Worm (Caenorhabditis elegans) whole organism, L1 larva: ENCODE data around the gene T04A8.8.

Source experiments
- C04F5.9 ChIP-seq: sonication (generic microtip); optimal IDR thresholded peaks from 2 replicates; lab custom pipeline; 2016; ENCODE audit warnings: missing genetic modification characterization, missing compliant biosample characterization
- C16A3.4 ChIP-seq: fragments of 150-350 bp; optimal IDR thresholded peaks from 2 replicates; lab custom pipeline; 2014; ENCODE audit warnings: missing biosample characterization, missing genetic modification characterization
- C34B4.2 ChIP-seq: sonication (generic microtip); optimal IDR thresholded peaks from 2 replicates; lab custom pipeline; 2017; ENCODE audit warnings: mild to moderate bottlenecking, missing genetic modification characterization, missing compliant biosample characterization
- alr-1 ChIP-seq: fragments of 200-800 bp; sonication (Bioruptor generic); optimal IDR thresholded peaks from 2 replicates; lab custom pipeline; 2018; ENCODE audit warnings: borderline replicate concordance, mild to moderate bottlenecking, missing genetic modification characterization, missing compliant biosample characterization
- blmp-1 ChIP-seq: fragments of 150-350 bp; optimal IDR thresholded peaks from 2 replicates; lab custom pipeline; 2014; ENCODE audit warnings: missing biosample characterization, missing genetic modification characterization
- ceh-88 ChIP-seq: fragments of 200-800 bp; sonication (Bioruptor generic); IDR thresholded peaks from 2 replicates; pipeline ENCODE4 v1.3.6; 2022; ENCODE audit warnings: missing genetic modification characterization, missing compliant biosample characterization
- ceh-90 ChIP-seq: sonication (generic microtip); optimal IDR thresholded peaks from 2 replicates; lab custom pipeline; 2016; ENCODE audit warnings: missing genetic modification characterization, missing compliant biosample characterization
- ces-1 ChIP-seq: fragments of 150-350 bp; optimal IDR thresholded peaks from 2 replicates; lab custom pipeline; 2014; ENCODE audit warnings: missing biosample characterization, missing genetic modification reagents, missing genetic modification characterization
- dpl-1 ChIP-seq, 3 experiments: fragments of 150-350 bp in 2 of 3; sonication (generic microtip) in 1 of 3; optimal IDR thresholded peaks; 2 replicates each; lab custom pipeline; 2014 to 2017; ENCODE audit warnings: missing biosample characterization in 3 of 3, missing genetic modification characterization in 3 of 3, missing genetic modification reagents in 3 of 3
- efl-1 ChIP-seq, 4 experiments: fragments of 150-350 bp; optimal IDR thresholded peaks in 3 of 4; peaks in 1 of 4; 1 replicate in 1 of 4; 2 replicates in 3 of 4; lab custom pipeline; 2014; ENCODE audit warnings: missing biosample characterization in 2 of 4, missing genetic modification characterization in 2 of 4, missing genetic modification reagents in 2 of 4
- elt-3 ChIP-seq, 6 experiments: fragments of 150-350 bp in 1 of 6; sonication (generic microtip); optimal IDR thresholded peaks; 2 replicates each; lab custom pipeline; 2017 to 2018; ENCODE audit warnings: missing biosample characterization in 6 of 6, missing genetic modification characterization in 6 of 6, inconsistent platforms in 1 of 6
- ets-5 ChIP-seq: fragments of 200-800 bp; sonication (Bioruptor generic); IDR thresholded peaks from 2 replicates; pipeline ENCODE4 v1.3.6; 2022; ENCODE audit warnings: missing genetic modification characterization, missing compliant biosample characterization
- fkh-4 ChIP-seq: sonication (generic microtip); optimal IDR thresholded peaks from 2 replicates; lab custom pipeline; 2016; ENCODE audit warnings: missing compliant biosample characterization, missing genetic modification characterization, borderline replicate concordance
- fkh-8 ChIP-seq: sonication (generic microtip); optimal IDR thresholded peaks from 2 replicates; lab custom pipeline; 2016; ENCODE audit warnings: mild to moderate bottlenecking, missing genetic modification characterization, missing compliant biosample characterization
- fos-1 ChIP-seq: fragments of 150-350 bp; optimal IDR thresholded peaks from 2 replicates; lab custom pipeline; 2014; ENCODE audit warnings: missing biosample characterization, missing genetic modification characterization
- grh-1 ChIP-seq: fragments of 200-800 bp; sonication (Bioruptor generic); IDR thresholded peaks from 2 replicates; pipeline ENCODE4 v1.3.6; 2022; ENCODE audit warnings: missing genetic modification reagents, missing genetic modification characterization, missing compliant biosample characterization
- hpl-2 ChIP-seq: fragments of 150-350 bp; optimal IDR thresholded peaks from 2 replicates; lab custom pipeline; 2014; ENCODE audit warnings: missing biosample characterization, missing genetic modification reagents, missing genetic modification characterization
- isw-1 ChIP-seq: fragments of 200-800 bp; sonication (Bioruptor generic); IDR thresholded peaks from 2 replicates; pipeline ENCODE4 v1.3.6; 2022; ENCODE audit warnings: missing genetic modification characterization, missing compliant biosample characterization
- lin-14 ChIP-seq: fragments of 200-800 bp; sonication (Bioruptor generic); optimal IDR thresholded peaks from 2 replicates; lab custom pipeline; 2018; ENCODE audit warnings: mild to moderate bottlenecking, missing genetic modification characterization, moderate library complexity, missing compliant biosample characterization
- lin-35 ChIP-seq, 2 experiments: fragments of 150-350 bp; optimal IDR thresholded peaks; 2 replicates each; lab custom pipeline; 2014; ENCODE audit warnings: missing biosample characterization in 2 of 2, missing genetic modification characterization in 2 of 2, missing genetic modification reagents in 2 of 2
- lsy-2 ChIP-seq, 2 experiments: fragments of 150-350 bp; optimal IDR thresholded peaks; 2 replicates each; lab custom pipeline; 2014; ENCODE audit warnings: missing biosample characterization in 2 of 2, missing genetic modification characterization in 2 of 2
- mdl-1 ChIP-seq, 2 experiments: fragments of 150-350 bp; optimal IDR thresholded peaks; 2 replicates each; lab custom pipeline; 2014 to 2017; ENCODE audit warnings: missing biosample characterization in 2 of 2, missing genetic modification characterization in 2 of 2, inconsistent platforms in 1 of 2
- nhr-12 ChIP-seq: sonication (generic microtip); optimal IDR thresholded peaks from 2 replicates; lab custom pipeline; 2017; ENCODE audit warnings: missing biosample characterization, missing genetic modification characterization
- nhr-20 ChIP-seq: sonication (generic microtip); optimal IDR thresholded peaks from 2 replicates; lab custom pipeline; 2016; ENCODE audit warnings: mild to moderate bottlenecking, missing genetic modification characterization, missing compliant biosample characterization
- nhr-237 ChIP-seq: fragments of 150-350 bp; optimal IDR thresholded peaks from 2 replicates; lab custom pipeline; 2014; ENCODE audit warnings: missing biosample characterization, missing genetic modification characterization
- nhr-71 ChIP-seq: sonication (generic microtip); optimal IDR thresholded peaks from 2 replicates; lab custom pipeline; 2016; ENCODE audit warnings: mild to moderate bottlenecking, missing genetic modification characterization, moderate library complexity, missing compliant biosample characterization
- rnt-1 ChIP-seq: sonication (generic microtip); optimal IDR thresholded peaks from 2 replicates; lab custom pipeline; 2016; ENCODE audit warnings: mild to moderate bottlenecking, missing genetic modification characterization, moderate library complexity, missing compliant biosample characterization
- skn-1 ChIP-seq: fragments of 150-350 bp; optimal IDR thresholded peaks from 2 replicates; lab custom pipeline; 2014; ENCODE audit warnings: missing biosample characterization, missing genetic modification characterization
- snpc-4 ChIP-seq: fragments of 150-350 bp; optimal IDR thresholded peaks from 2 replicates; lab custom pipeline; 2014; ENCODE audit warnings: missing biosample characterization, missing genetic modification characterization
- snu-23 ChIP-seq: sonication (generic microtip); optimal IDR thresholded peaks from 2 replicates; lab custom pipeline; 2016; ENCODE audit warnings: missing genetic modification characterization, missing compliant biosample characterization
- sox-4 ChIP-seq: sonication (generic microtip); optimal IDR thresholded peaks from 2 replicates; lab custom pipeline; 2016; ENCODE audit warnings: missing genetic modification characterization, missing compliant biosample characterization
- sptf-1 ChIP-seq: fragments of 150-350 bp; optimal IDR thresholded peaks from 2 replicates; lab custom pipeline; 2014; ENCODE audit warnings: missing biosample characterization, missing genetic modification characterization
- unc-30 ChIP-seq: sonication (generic microtip); optimal IDR thresholded peaks from 2 replicates; lab custom pipeline; 2017; ENCODE audit warnings: missing biosample characterization, missing genetic modification characterization
- vab-15 ChIP-seq: sonication (generic microtip); optimal IDR thresholded peaks from 2 replicates; lab custom pipeline; 2017; ENCODE audit warnings: missing genotype, mild to moderate bottlenecking, missing genetic modification characterization, missing compliant biosample characterization
- zag-1 ChIP-seq: fragments of 150-350 bp; optimal IDR thresholded peaks from 2 replicates; lab custom pipeline; 2014; ENCODE audit warnings: missing biosample characterization, missing genetic modification characterization
- ztf-11 ChIP-seq, 2 experiments: sonication (generic microtip); optimal IDR thresholded peaks; 2 replicates each; lab custom pipeline; 2016 to 2017; ENCODE audit warnings: missing genetic modification characterization in 2 of 2, missing biosample characterization in 1 of 2, missing compliant biosample characterization in 1 of 2

Gene T04A8.8

DNA sequence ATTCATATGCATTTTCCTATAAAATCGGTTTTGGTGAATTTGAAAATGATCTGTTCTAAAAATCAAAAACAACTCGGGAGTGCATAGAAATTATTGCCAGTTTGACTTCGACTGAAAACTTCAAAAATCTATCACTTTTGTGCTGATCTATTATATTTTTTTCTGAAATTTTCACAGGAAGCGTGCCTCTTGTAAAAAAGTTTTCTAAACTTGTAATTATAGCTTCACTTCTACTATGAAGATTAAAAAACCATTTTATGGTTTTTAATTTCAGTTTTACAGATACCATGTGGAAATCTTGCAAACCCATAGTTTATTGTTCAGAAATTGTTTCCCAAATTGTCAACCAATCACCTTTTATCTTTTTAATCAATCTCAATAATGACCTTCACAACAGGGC, 40.3 kb downstream of the T04A8.8 start, which contains the start of gene F17C8.9:
Gene F17C8.9 (plus strand): TSS at position 301 of the 400 bp plus-strand sequence.
- TF ChIP-seq lin-35 (GFP tag; optimal IDR thresholded peaks at IDR 0.05; lab: Kevin White, UChicago) (no peak), nhr-20 (no peak), vab-15 (tag; lab: Kevin White, UChicago) (no peak), nhr-12 (tag; lab: Kevin White, UChicago) (no peak), ets-5 (GFP tag; lab: Robert Waterston, UW) (no peak), C34B4.2 (no peak)

ce11 chrIII:4735443-4735842, 41.6 kb downstream of the T04A8.8 start, which contains the start of gene F17C8.7:
Gene F17C8.7, plus strand, starts transcription at chrIII:4735743.
- TF ChIP-seq ceh-90 (tag; lab: Kevin White, UChicago) (no peak), unc-30 (tag; lab: Kevin White, UChicago) (no peak), alr-1 (tag; lab: Kevin White, UChicago) (no peak)
- TF ChIP-seq, all 84 proteins: peak for 0

ce11 chrIII:4739975-4740374, 46.2 kb downstream of the T04A8.8 start, which contains the start of gene ras-2:
Gene ras-2, minus strand, starts transcription at chrIII:4740075.
- TF ChIP-seq fos-1 (tag; lab: Kevin White, UChicago) = no peak
- no peak for TF ChIP-seq grh-1
- no peak for TF ChIP-seq ztf-11 (tag; optimal IDR thresholded peaks at IDR 0.05; lab: Kevin White, UChicago)
- TF ChIP-seq fkh-4 = no peak
- TF ChIP-seq sptf-1 (tag; lab: Kevin White, UChicago) = no peak
- no peak for TF ChIP-seq C04F5.9
- TF ChIP-seq ces-1 (GFP tag; lab: Kevin White, UChicago) = no peak
- no peak for TF ChIP-seq zag-1 (tag; lab: Kevin White, UChicago)
- TF ChIP-seq fkh-8 (tag; lab: Kevin White, UChicago) = no peak
- no peak for TF ChIP-seq rnt-1 (tag; lab: Kevin White, UChicago)
- TF ChIP-seq skn-1 = no peak
- no peak for TF ChIP-seq nhr-237 (tag; lab: Kevin White, UChicago)
- no peak for TF ChIP-seq ceh-88 (GFP tag; lab: Robert Waterston, UW)
- TF ChIP-seq snpc-4 (tag; lab: Kevin White, UChicago) = no peak
- TF ChIP-seq nhr-71 (tag; lab: Kevin White, UChicago) = no peak
- no peak for TF ChIP-seq efl-1 (optimal IDR thresholded peaks at IDR 0.05; lab: Kevin White, UChicago)
- TF ChIP-seq efl-1 (GFP tag; optimal IDR thresholded peaks at IDR 0.05 in 1 of 2; lab: Kevin White, UChicago) = no peak
- TF ChIP-seq isw-1 (GFP tag; lab: Robert Waterston, UW) = no peak

- TF ChIP-seq nhr-71 (tag; lab: Kevin White, UChicago) = peak; percentile 3
- peak; percentile 69 for TF ChIP-seq lin-14
- TF ChIP-seq C16A3.4 = peak; percentile 1
- TF ChIP-seq ces-1 (GFP tag; lab: Kevin White, UChicago) = no peak
- TF ChIP-seq lsy-2 (tag; optimal IDR thresholded peaks at IDR 0.05; lab: Kevin White, UChicago) = peak in 1 of 2 experiments; percentile 31
- TF ChIP-seq mdl-1 (tag; optimal IDR thresholded peaks at IDR 0.05; lab: Kevin White, UChicago) = peak in 1 of 2 experiments; percentile 4
- TF ChIP-seq blmp-1 (tag; lab: Kevin White, UChicago) = peak; percentile 67
- no peak for TF ChIP-seq hpl-2
- TF ChIP-seq dpl-1 (GFP tag; optimal IDR thresholded peaks at IDR 0.05; lab: Kevin White, UChicago) = peak in 1 of 3 experiments; percentile 7
- TF ChIP-seq snu-23 (GFP tag; lab: Kevin White, UChicago) = peak; percentile 42
- peak; percentile 23 for TF ChIP-seq rnt-1 (tag; lab: Kevin White, UChicago)
- no peak for TF ChIP-seq sox-4 (tag; lab: Kevin White, UChicago)
- TF ChIP-seq lin-35 (GFP tag; optimal IDR thresholded peaks at IDR 0.05; lab: Kevin White, UChicago) = peak in 1 of 2 experiments; percentile 28
- TF ChIP-seq elt-3 (tag; optimal IDR thresholded peaks at IDR 0.05; lab: Kevin White, UChicago) = peak in 3 of 6 experiments; percentile 12 to 82 (median 23)
- no peak for TF ChIP-seq nhr-237 (tag; lab: Kevin White, UChicago)
- no peak for TF ChIP-seq efl-1 (optimal IDR thresholded peaks at IDR 0.05; lab: Kevin White, UChicago)
- TF ChIP-seq efl-1 (GFP tag; optimal IDR thresholded peaks at IDR 0.05 in 1 of 2; lab: Kevin White, UChicago) = peak in 1 of 2 experiments; percentile 87
Measured at ce11 chrIII:4740820-4741219, 47.0 kb downstream of the T04A8.8 start.
